Worm (Caenorhabditis elegans) whole organism, late embryonic: ENCODE data around the gene cest-16.

ENCODE experiments used
- C38D4.7 ChIP-seq: fragments of 200-800 bp; sonication (Bioruptor generic); optimal IDR thresholded peaks from 2 replicates; lab custom pipeline; 2018; ENCODE audit warnings: mild to moderate bottlenecking, missing genetic modification characterization, moderate library complexity, missing compliant biosample characterization
- F13H6.1 ChIP-seq: sonication (generic microtip); optimal IDR thresholded peaks from 2 replicates; lab custom pipeline; 2016; ENCODE audit warnings: missing genetic modification characterization, missing compliant biosample characterization
- K02D7.2 ChIP-seq: sonication (generic microtip); optimal IDR thresholded peaks from 2 replicates; lab custom pipeline; 2017; ENCODE audit warnings: mild to moderate bottlenecking, missing genetic modification characterization, missing compliant biosample characterization
- T23F11.4 ChIP-seq: fragments of 200-800 bp; sonication (Bioruptor generic); optimal IDR thresholded peaks from 2 replicates; lab custom pipeline; 2018; ENCODE audit warnings: mild to moderate bottlenecking, missing genetic modification characterization, missing compliant biosample characterization
- Y22D7AL.16 ChIP-seq: sonication (generic microtip); optimal IDR thresholded peaks from 2 replicates; lab custom pipeline; 2016; ENCODE audit warnings: missing genetic modification characterization, missing compliant biosample characterization
- ahr-1 ChIP-seq: sonication (generic microtip); optimal IDR thresholded peaks from 2 replicates; lab custom pipeline; 2016; ENCODE audit warnings: missing genetic modification characterization, missing compliant biosample characterization
- ceh-18 ChIP-seq: sonication (generic microtip); optimal IDR thresholded peaks from 2 replicates; lab custom pipeline; 2016; ENCODE audit warnings: missing genetic modification characterization, missing compliant biosample characterization
- ceh-19 ChIP-seq: fragments of 200-800 bp; sonication (Bioruptor generic); optimal IDR thresholded peaks from 2 replicates; lab custom pipeline; 2018; ENCODE audit warnings: mild to moderate bottlenecking, missing genetic modification characterization, missing compliant biosample characterization
- ceh-2 ChIP-seq: sonication (generic microtip); optimal IDR thresholded peaks from 2 replicates; lab custom pipeline; 2016; ENCODE audit warnings: missing genotype, missing genetic modification characterization, missing compliant biosample characterization
- ceh-22 ChIP-seq: sonication (generic microtip); optimal IDR thresholded peaks from 2 replicates; lab custom pipeline; 2017; ENCODE audit warnings: missing biosample characterization, missing genetic modification characterization
- ceh-31 ChIP-seq: sonication (generic microtip); optimal IDR thresholded peaks from 2 replicates; lab custom pipeline; 2016; ENCODE audit warnings: missing genetic modification characterization, missing compliant biosample characterization
- ceh-34 ChIP-seq: sonication (generic microtip); optimal IDR thresholded peaks from 2 replicates; lab custom pipeline; 2016; ENCODE audit warnings: mild to moderate bottlenecking, missing genetic modification characterization, missing compliant biosample characterization
- ceh-45 ChIP-seq: fragments of 200-800 bp; sonication (Bioruptor generic); IDR thresholded peaks from 2 replicates; pipeline ENCODE4 v1.3.6; 2022; ENCODE audit warnings: missing genetic modification reagents, missing genetic modification characterization, missing compliant biosample characterization
- ceh-48 ChIP-seq: sonication (generic microtip); optimal IDR thresholded peaks from 2 replicates; lab custom pipeline; 2016; ENCODE audit warnings: missing genetic modification characterization, inconsistent platforms, missing compliant biosample characterization
- che-1 ChIP-seq: sonication (generic microtip); optimal IDR thresholded peaks from 2 replicates; lab custom pipeline; 2016; ENCODE audit warnings: mild to moderate bottlenecking, missing genetic modification characterization, missing compliant biosample characterization
- dmd-4 ChIP-seq: sonication (generic microtip); optimal IDR thresholded peaks from 2 replicates; lab custom pipeline; 2016; ENCODE audit warnings: borderline replicate concordance, missing genetic modification characterization, missing compliant biosample characterization
- dve-1 ChIP-seq: sonication (generic microtip); optimal IDR thresholded peaks from 2 replicates; lab custom pipeline; 2017; ENCODE audit warnings: antibody characterized with exemption, mild to moderate bottlenecking, missing genetic modification characterization, missing compliant biosample characterization
- elt-2 ChIP-seq: sonication (generic microtip); optimal IDR thresholded peaks from 2 replicates; lab custom pipeline; 2016; ENCODE audit warnings: missing genetic modification reagents, missing genetic modification characterization, missing compliant biosample characterization
- elt-4 ChIP-seq: sonication (generic microtip); optimal IDR thresholded peaks from 2 replicates; lab custom pipeline; 2016; ENCODE audit warnings: missing genetic modification characterization, missing compliant biosample characterization
- ets-4 ChIP-seq: sonication (generic microtip); optimal IDR thresholded peaks from 2 replicates; lab custom pipeline; 2016; ENCODE audit warnings: missing genetic modification characterization, missing compliant biosample characterization
- fax-1 ChIP-seq: sonication (generic microtip); optimal IDR thresholded peaks from 2 replicates; lab custom pipeline; 2016; ENCODE audit warnings: missing genotype, missing genetic modification characterization, missing compliant biosample characterization
- gmeb-2 ChIP-seq: sonication (generic microtip); optimal IDR thresholded peaks from 2 replicates; lab custom pipeline; 2016; ENCODE audit warnings: missing genetic modification characterization, inconsistent platforms, missing compliant biosample characterization
- hlh-13 ChIP-seq: fragments of 200-800 bp; sonication (Bioruptor generic); optimal IDR thresholded peaks from 2 replicates; lab custom pipeline; 2018; ENCODE audit warnings: mild to moderate bottlenecking, missing genetic modification characterization, missing compliant biosample characterization
- hlh-15 ChIP-seq: sonication (generic microtip); optimal IDR thresholded peaks from 2 replicates; lab custom pipeline; 2016; ENCODE audit warnings: missing genetic modification characterization, missing compliant biosample characterization
- hlh-30 ChIP-seq: sonication (generic microtip); optimal IDR thresholded peaks from 2 replicates; lab custom pipeline; 2017; ENCODE audit warnings: antibody characterized with exemption, missing genetic modification characterization, missing compliant biosample characterization; ENCODE audit not compliant: insufficient read depth
- hlh-6 ChIP-seq: sonication (generic microtip); optimal IDR thresholded peaks from 2 replicates; lab custom pipeline; 2016; ENCODE audit warnings: missing genotype, missing genetic modification characterization, missing compliant biosample characterization
- hlh-8 ChIP-seq: sonication (generic microtip); optimal IDR thresholded peaks from 2 replicates; lab custom pipeline; 2016; ENCODE audit warnings: missing genotype, missing genetic modification characterization, missing compliant biosample characterization
- madf-2 ChIP-seq: sonication (generic microtip); optimal IDR thresholded peaks from 2 replicates; lab custom pipeline; 2017; ENCODE audit warnings: missing genetic modification characterization, missing compliant biosample characterization
- mec-3 ChIP-seq: sonication (generic microtip); optimal IDR thresholded peaks from 2 replicates; lab custom pipeline; 2016; ENCODE audit warnings: borderline replicate concordance, missing genetic modification characterization, missing compliant biosample characterization
- nfya-1 ChIP-seq: sonication (generic microtip); optimal IDR thresholded peaks from 2 replicates; lab custom pipeline; 2017; ENCODE audit warnings: missing genetic modification characterization, mild to moderate bottlenecking, missing compliant biosample characterization, antibody characterized with exemption, moderate library complexity
- nhr-11 ChIP-seq: fragments of 150-350 bp; optimal IDR thresholded peaks from 2 replicates; lab custom pipeline; 2014; ENCODE audit warnings: missing biosample characterization, missing genetic modification characterization
- nhr-232 ChIP-seq: sonication (generic microtip); optimal IDR thresholded peaks from 2 replicates; lab custom pipeline; 2016; ENCODE audit warnings: missing genetic modification characterization, missing compliant biosample characterization
- npax-4 ChIP-seq: sonication (generic microtip); optimal IDR thresholded peaks from 2 replicates; lab custom pipeline; 2016; ENCODE audit warnings: missing genetic modification characterization, missing compliant biosample characterization
- odd-2 ChIP-seq: sonication (generic microtip); optimal IDR thresholded peaks from 2 replicates; lab custom pipeline; 2017; ENCODE audit warnings: antibody characterized with exemption, mild to moderate bottlenecking, missing genetic modification characterization, missing compliant biosample characterization
- pag-3 ChIP-seq: sonication (generic microtip); optimal IDR thresholded peaks from 2 replicates; lab custom pipeline; 2016; ENCODE audit warnings: missing compliant biosample characterization, missing genetic modification characterization, borderline replicate concordance
- pat-9 ChIP-seq: fragments of 200-800 bp; sonication (Bioruptor generic); optimal IDR thresholded peaks from 2 replicates; lab custom pipeline; 2018; ENCODE audit warnings: mild to moderate bottlenecking, missing genetic modification characterization, moderate library complexity, missing compliant biosample characterization
- pax-1 ChIP-seq: fragments of 150-350 bp; optimal IDR thresholded peaks from 2 replicates; lab custom pipeline; 2014; ENCODE audit warnings: missing biosample characterization, missing genetic modification characterization
- pha-2 ChIP-seq: sonication (generic microtip); optimal IDR thresholded peaks from 2 replicates; lab custom pipeline; 2017; ENCODE audit warnings: mild to moderate bottlenecking, missing genetic modification characterization, missing compliant biosample characterization
- pha-4 ChIP-seq: fragments of 150-350 bp; optimal IDR thresholded peaks from 2 replicates; lab custom pipeline; 2018; ENCODE audit warnings: missing biosample characterization, missing genetic modification reagents, missing genetic modification characterization
- pqm-1 ChIP-seq: sonication (generic microtip); optimal IDR thresholded peaks from 2 replicates; lab custom pipeline; 2016; ENCODE audit warnings: missing genetic modification characterization, missing compliant biosample characterization
- pros-1 ChIP-seq: fragments of 150-350 bp; optimal IDR thresholded peaks from 2 replicates; lab custom pipeline; 2014; ENCODE audit warnings: missing biosample characterization, missing genetic modification reagents, missing genetic modification characterization
- ref-2 ChIP-seq: sonication (generic microtip); optimal IDR thresholded peaks from 2 replicates; lab custom pipeline; 2016; ENCODE audit warnings: missing genetic modification characterization, missing compliant biosample characterization
- sdc-2 ChIP-seq: sonication (generic microtip); optimal IDR thresholded peaks from 2 replicates; lab custom pipeline; 2016; ENCODE audit warnings: missing genotype, missing genetic modification characterization, missing compliant biosample characterization
- sox-2 ChIP-seq: fragments of 200-800 bp; sonication (Bioruptor generic); IDR thresholded peaks from 2 replicates; pipeline ENCODE4 v1.3.6; 2022; ENCODE audit warnings: missing genetic modification reagents, missing genetic modification characterization, missing compliant biosample characterization
- sox-4 ChIP-seq: sonication (generic microtip); optimal IDR thresholded peaks from 2 replicates; lab custom pipeline; 2017; ENCODE audit warnings: mild to moderate bottlenecking, missing genetic modification characterization, inconsistent platforms, missing compliant biosample characterization
- syd-9 ChIP-seq: sonication (generic microtip); optimal IDR thresholded peaks from 2 replicates; lab custom pipeline; 2016; ENCODE audit warnings: mild to moderate bottlenecking, missing genetic modification characterization, moderate library complexity, missing compliant biosample characterization
- tbx-2 ChIP-seq: sonication (generic microtip); optimal IDR thresholded peaks from 2 replicates; lab custom pipeline; 2016; ENCODE audit warnings: missing genetic modification characterization, missing compliant biosample characterization
- unc-3 ChIP-seq, 2 experiments: fragments of 200-800 bp in 1 of 2; sonication (Bioruptor generic) in 1 of 2; sonication (generic microtip) in 1 of 2; conservative IDR thresholded peaks in 1 of 2; optimal IDR thresholded peaks in 1 of 2; 2 replicates each; pipeline versions ENCODE4 v1.3.6 to Lab custom; 2016 to 2022; ENCODE audit warnings: missing compliant biosample characterization in 2 of 2, missing genetic modification characterization in 2 of 2, missing genetic modification reagents in 1 of 2
- unc-42 ChIP-seq: sonication (generic microtip); optimal IDR thresholded peaks from 2 replicates; lab custom pipeline; 2016; ENCODE audit warnings: missing genotype, missing genetic modification characterization, missing compliant biosample characterization
- zip-5 ChIP-seq: sonication (generic microtip); optimal IDR thresholded peaks from 2 replicates; lab custom pipeline; 2016; ENCODE audit warnings: missing genetic modification characterization, missing compliant biosample characterization
- ztf-16 ChIP-seq: sonication (generic microtip); optimal IDR thresholded peaks from 2 replicates; lab custom pipeline; 2017; ENCODE audit warnings: missing genetic modification characterization, missing compliant biosample characterization

The cest-16 gene

DNA sequence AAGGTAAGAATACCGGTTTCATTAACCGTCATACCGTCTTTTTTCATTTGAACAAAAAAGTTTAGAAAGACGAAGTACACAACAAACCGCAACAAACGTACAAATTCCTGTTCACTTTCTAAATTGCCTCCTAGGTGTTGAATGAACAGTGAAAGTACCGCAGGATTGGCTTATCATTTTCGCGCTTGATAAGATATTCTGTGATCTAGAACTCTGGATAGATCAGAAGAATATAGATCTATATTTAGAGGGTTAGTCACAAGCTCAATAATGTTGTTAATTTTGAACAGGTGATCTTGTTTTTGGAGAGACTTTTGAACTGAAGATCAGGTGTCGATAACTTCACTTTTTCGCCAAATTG is 45.1 kb upstream of the cest-16 start:
- no peak for TF ChIP-seq unc-42
- TF ChIP-seq pqm-1 (tag; lab: Kevin White, UChicago), result no peak
- no peak for TF ChIP-seq ceh-2 (tag; lab: Kevin White, UChicago)

DNA sequence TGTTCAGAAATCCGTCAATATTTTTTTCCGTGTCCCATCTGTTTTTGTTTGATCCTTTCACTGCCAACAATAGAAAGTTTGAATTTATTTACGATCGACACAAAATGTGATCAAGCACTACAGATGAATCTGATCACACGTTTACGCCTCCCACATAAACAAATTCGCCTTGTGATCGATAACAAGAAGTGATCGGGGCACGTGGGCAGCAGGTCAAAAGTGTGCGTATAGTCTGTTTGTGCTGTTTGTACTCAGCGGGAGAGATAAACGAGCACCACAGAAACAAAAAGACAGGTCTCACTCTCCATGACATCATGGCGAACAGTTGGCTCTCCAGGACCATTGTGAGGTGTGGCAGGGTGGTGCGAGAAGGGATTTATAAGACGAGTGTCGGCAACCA is 44.2 kb upstream of the cest-16 start:
- TF ChIP-seq C38D4.7 (no peak), dmd-4 (tag; lab: Kevin White, UChicago) (no peak), npax-4 (no peak), ref-2 (tag; lab: Kevin White, UChicago) (peak; percentile 41), pqm-1 (tag; lab: Kevin White, UChicago) (no peak), ceh-48 (tag; lab: Kevin White, UChicago) (no peak), K02D7.2 (tag; lab: Kevin White, UChicago) (no peak), sox-4 (tag; lab: Kevin White, UChicago) (no peak), pha-2 (tag; lab: Kevin White, UChicago) (no peak), odd-2 (tag; lab: Kevin White, UChicago) (no peak), ets-4 (tag; lab: Kevin White, UChicago) (no peak), dve-1 (no peak), hlh-8 (tag; lab: Kevin White, UChicago) (no peak), unc-42 (no peak), pat-9 (tag; lab: Kevin White, UChicago) (no peak), ceh-18 (tag; lab: Kevin White, UChicago) (peak; percentile 60), hlh-15 (tag; lab: Kevin White, UChicago) (no peak), elt-2 (tag; lab: Kevin White, UChicago) (peak; percentile 54), ahr-1 (no peak), sox-2 (GFP tag; lab: Robert Waterston, UW) (no peak), mec-3 (tag; lab: Kevin White, UChicago) (no peak), ceh-31 (peak; percentile 17), syd-9 (tag; lab: Kevin White, UChicago) (no peak), hlh-30 (tag; lab: Kevin White, UChicago) (peak; percentile 66), pha-4 (no peak), unc-3 (GFP tag; conservative IDR thresholded peaks at IDR 0.05; lab: Robert Waterston, UW) (no peak), unc-3 (tag; optimal IDR thresholded peaks at IDR 0.05; lab: Kevin White, UChicago) (no peak), ceh-19 (GFP tag; lab: Kevin White, UChicago) (no peak), T23F11.4 (no peak), ceh-22 (tag; lab: Kevin White, UChicago) (no peak), pros-1 (no peak), nhr-11 (no peak), ceh-34 (no peak), zip-5 (tag; lab: Kevin White, UChicago) (no peak), pax-1 (tag; lab: Kevin White, UChicago) (no peak), nfya-1 (tag; lab: Kevin White, UChicago) (no peak), madf-2 (no peak), pag-3 (tag; lab: Kevin White, UChicago) (no peak), nhr-232 (no peak), fax-1 (tag; lab: Kevin White, UChicago) (no peak), tbx-2 (peak; percentile 75), ceh-2 (tag; lab: Kevin White, UChicago) (no peak), sdc-2 (tag; lab: Kevin White, UChicago) (peak; percentile 17), hlh-6 (tag; lab: Kevin White, UChicago) (no peak), elt-4 (tag; lab: Kevin White, UChicago) (no peak), F13H6.1 (tag; lab: Kevin White, UChicago) (no peak), ztf-16 (tag; lab: Kevin White, UChicago) (no peak), Y22D7AL.16 (no peak), hlh-13 (GFP tag; lab: Kevin White, UChicago) (no peak), ceh-45 (GFP tag; lab: Robert Waterston, UW) (no peak), gmeb-2 (tag; lab: Kevin White, UChicago) (no peak), che-1 (tag; lab: Kevin White, UChicago) (no peak)
